Fruit fly (Drosophila melanogaster): ENCODE measurements around the gene CSN1b.
A peak's percentile ranks its signal among the peaks of the same experiment; 100 is the strongest.

The CSN1b gene

DNA sequence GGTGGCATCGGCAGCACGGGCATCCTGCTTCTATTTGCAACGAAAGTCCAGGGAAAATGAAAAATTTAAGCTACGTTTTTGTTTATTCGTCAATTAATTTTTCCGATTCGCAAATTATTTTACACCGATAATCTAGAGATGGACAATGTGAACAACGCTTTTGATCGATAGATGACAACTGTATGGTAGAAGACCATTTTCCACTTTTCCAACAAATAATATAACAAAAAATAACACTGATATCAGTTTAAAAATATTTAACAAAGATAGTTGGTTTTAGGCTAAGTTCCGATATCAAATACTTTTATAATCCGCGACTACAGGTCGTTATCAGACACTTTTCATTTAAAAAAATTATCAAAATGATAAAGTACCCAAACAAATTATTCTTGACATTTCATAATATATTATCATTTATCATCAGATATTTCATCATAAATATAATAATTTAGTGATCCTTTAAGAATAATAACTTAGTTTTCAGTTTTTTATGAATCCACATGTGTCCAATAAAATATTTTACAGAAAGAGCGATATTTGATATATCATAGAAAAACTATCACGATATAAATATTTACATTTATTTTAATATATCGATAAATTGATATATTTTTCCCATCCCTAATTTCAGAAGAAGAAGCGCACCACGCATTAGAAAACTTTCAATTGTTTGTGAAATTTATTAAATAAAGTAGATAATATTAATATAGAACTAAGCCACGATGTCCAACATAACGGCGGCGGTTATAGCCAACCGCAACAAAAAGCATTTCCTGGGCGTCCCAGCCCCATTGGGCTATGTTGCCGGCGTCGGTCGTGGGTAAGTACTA, at the start of gene CSN1b, which contains the start of gene Prp6:
Gene CSN1b (minus strand): TSS at position 159 of the 830 bp plus-strand sequence.
Gene Prp6 (plus strand): TSS at position 601 of the 830 bp plus-strand sequence.
- no peak for TF ChIP-seq noc (tag; optimal IDR thresholded peaks at IDR 0.05)

DNA sequence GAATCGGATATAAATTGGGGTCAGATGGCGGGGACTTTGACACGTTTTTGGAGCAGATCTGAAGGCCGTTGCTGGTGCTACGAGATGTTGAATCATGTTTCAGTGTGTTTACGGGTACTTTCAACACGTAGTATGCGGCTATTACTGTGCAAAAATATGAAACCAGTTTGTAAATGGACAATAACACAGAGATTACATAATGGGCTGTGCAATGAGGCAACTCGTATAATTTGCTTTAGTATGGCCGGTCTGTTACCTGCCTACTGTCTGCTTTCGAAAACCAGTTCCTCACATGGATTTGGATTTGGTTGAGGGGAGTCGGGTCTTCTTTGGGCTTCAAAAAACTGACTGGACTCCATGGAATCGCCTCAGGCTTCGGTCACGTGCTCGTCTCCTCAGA, 47.7 kb upstream of the CSN1b start:
- no peak for TF ChIP-seq noc (tag; optimal IDR thresholded peaks at IDR 0.05)

DNA sequence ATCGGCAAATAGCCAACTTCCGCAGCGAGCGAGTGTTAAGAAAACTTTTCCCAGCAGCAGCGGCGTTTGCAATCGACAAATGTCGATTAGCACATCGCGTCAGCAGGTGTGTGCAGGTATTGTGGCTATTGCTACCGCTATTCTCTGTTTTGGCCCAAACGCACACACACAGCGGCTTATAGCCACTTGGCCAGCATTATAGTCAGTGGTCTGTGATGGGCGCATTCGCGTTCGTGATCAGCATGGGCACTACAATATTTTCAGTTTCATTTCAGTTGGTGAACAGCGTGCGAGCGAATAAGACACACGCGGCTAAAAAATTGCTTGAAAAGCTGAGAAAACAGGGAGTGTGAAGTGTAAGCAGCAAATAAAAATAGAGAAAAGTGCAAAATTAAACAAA, 45.6 kb upstream of the CSN1b start, which contains the start of gene CG6836:
Gene CG6836 (plus strand): TSS at position 271 of the 400 bp plus-strand sequence.
- TF ChIP-seq noc (tag; optimal IDR thresholded peaks at IDR 0.05), result no peak

DNA sequence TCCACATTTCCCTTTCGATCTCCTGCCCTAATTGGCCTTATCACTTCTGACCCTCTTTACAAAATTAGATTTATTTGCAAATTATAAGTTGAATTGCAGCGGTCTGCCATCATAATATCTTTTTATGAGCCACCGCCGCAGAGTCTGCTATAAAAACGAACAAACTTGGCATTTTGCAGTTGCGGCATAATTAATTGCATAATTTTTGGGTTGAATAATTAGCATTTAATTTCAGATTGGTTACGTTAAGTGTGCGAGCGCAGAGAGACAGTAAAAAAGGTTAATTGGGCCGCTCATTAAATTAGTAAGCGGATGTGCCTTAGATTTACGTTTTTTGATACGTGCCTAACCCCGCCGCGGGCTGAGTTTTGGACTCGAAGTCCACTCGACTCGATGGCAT, 44.4 kb upstream of the CSN1b start:
- no peak for TF ChIP-seq noc (tag; optimal IDR thresholded peaks at IDR 0.05)

DNA sequence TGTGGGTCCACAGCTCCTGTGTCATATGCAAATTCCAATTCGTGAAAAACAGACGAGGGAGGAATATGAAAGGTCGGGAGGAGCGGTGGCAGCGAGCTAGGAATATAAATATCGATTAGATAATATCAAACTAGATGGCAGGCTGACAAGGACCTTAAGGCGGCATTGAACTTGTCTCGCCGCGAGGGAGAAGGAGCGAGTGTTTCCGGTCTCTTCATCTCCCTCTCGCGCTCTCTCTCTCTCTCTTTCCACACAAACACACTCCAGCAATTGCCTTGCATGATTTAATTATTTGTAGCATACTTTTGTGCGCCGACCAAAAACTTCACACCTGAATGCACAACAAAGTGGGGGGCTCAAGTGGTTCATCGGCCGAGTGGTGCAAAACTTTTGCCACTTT, 42.2 kb upstream of the CSN1b start:
- TF ChIP-seq noc (tag; optimal IDR thresholded peaks at IDR 0.05), result no peak

DNA sequence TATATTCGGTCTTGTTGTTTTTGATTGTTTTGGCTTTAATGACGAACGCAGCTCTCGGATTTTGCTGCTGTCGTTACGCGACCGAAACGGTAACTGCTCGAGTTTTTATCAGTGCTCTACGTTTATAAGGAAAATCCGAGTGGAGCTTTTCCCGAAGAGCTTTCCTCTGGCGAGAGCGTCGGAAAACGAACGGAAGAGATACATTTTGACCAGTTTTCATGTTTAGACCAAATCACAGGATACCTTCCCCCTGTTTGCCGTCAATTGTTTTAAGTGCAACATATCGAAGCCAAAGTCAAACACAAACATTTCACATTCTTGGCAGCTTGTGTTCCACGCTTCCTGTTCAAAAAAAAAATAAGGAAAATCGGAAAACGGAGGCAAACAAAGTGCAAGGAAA, 41.2 kb upstream of the CSN1b start, which contains the start of gene CG32204:
Gene CG32204 (minus strand): TSS at position 101 of the 400 bp plus-strand sequence.
- no peak for TF ChIP-seq noc (tag; optimal IDR thresholded peaks at IDR 0.05)

DNA sequence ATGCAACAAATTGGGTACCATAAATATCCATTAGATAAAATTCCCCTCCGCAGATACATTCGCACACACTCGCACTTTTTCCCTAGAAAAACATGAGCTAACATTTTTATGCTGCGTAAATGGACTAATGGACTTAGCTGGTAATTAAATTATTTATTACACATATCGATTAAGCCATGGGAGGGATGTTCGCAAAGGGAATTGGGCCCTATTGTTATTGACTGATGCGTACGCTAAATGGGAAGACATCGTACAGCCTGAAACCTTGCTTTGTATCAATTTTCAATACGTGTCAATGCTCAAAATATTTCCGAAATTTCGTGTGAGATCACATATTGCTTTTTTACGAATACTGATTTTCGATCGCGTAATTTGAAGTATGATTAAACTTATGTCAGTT, 20.1 kb upstream of the CSN1b start, which contains the start of gene CG43049:
Gene CG43049 (plus strand): TSS at position 301 of the 400 bp plus-strand sequence.
- no peak for TF ChIP-seq noc (tag; optimal IDR thresholded peaks at IDR 0.05)

DNA sequence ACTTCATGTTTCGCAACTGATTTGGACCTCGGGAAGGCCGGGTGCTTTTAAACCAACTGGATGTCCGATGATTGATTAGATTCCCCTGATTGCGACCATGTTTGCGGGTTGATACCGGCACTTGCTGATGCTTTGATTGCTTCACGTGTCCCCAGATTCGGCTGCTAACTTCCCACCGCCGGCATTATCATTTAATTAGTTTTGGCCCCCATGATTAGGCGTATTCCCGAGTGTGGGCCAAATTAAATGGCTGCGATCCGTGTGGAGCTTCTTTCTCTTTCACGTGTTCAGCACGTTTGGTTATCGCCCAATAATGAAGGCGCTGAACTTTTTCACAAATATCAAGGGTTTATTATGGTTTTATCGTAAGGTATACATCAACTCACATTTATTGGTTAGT, 17.4 kb upstream of the CSN1b start, which contains the start of gene CG3819:
Gene CG3819 (minus strand): TSS at position 23 of the 400 bp plus-strand sequence.
- no peak for TF ChIP-seq noc (tag; optimal IDR thresholded peaks at IDR 0.05)

DNA sequence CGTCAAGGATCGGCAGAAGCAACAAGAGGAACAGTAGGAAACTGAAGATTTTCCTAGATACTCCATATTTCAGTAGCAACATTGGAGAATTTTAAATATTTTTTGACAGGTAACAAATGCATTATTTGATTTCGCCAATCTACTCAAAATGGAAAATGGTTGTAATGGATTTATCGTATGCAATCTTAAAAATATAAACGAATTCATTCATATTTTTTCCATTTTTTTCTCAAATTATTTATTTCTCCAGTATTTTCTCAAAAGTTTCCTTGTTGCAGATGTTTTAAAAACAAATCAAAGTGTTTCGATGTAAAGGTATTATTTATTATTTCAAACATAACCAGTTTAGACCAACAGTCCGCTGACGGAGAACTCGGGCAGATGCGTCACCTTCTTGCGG, 15.5 kb upstream of the CSN1b start, which contains the start of gene CG18223:
Gene CG18223 (minus strand): TSS at position 101 of the 400 bp plus-strand sequence.
- no peak for TF ChIP-seq noc (tag; optimal IDR thresholded peaks at IDR 0.05)

DNA sequence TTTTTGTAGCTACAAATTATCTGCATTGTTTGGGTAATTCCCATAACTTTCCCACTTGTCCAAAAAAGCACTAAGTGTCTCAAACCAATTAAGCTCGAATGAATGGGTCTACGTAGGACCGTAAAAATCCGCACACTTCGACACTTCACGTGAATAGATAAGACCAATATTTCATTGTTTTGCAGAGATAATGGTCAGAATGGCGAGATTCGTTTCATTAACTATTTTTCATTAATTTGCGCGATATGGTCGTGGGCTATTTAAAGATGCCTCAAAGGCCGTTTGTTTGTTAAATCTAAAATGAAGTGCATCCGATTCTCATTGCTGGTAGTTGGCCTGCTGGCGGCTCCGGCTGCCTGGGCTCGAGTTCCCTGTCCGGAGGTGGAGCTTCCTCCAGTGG, 12.6 kb upstream of the CSN1b start, which contains the start of gene CG6839:
Gene CG6839 (plus strand): TSS at position 301 of the 400 bp plus-strand sequence.
- no peak for TF ChIP-seq noc (tag; optimal IDR thresholded peaks at IDR 0.05)

DNA sequence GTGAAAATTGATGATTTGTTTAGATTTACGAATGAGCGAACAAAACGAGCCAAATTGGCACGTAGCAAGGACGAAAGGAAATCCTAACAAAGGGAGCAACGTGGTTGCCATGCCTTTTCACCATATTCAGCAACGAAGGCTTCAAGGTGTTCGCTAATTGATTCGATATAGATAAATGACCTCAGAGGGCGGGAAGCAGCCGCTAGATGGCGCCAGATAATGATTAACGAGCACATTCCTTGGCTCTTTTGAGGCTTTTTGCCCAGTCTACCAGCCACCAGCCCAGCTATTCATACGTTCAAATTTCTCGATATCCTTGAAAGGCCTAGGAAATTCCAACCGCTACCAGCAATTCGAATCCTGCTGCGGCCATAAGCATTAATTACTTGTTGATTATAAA, 11.7 kb upstream of the CSN1b start:
- no peak for TF ChIP-seq noc (tag; optimal IDR thresholded peaks at IDR 0.05)

DNA sequence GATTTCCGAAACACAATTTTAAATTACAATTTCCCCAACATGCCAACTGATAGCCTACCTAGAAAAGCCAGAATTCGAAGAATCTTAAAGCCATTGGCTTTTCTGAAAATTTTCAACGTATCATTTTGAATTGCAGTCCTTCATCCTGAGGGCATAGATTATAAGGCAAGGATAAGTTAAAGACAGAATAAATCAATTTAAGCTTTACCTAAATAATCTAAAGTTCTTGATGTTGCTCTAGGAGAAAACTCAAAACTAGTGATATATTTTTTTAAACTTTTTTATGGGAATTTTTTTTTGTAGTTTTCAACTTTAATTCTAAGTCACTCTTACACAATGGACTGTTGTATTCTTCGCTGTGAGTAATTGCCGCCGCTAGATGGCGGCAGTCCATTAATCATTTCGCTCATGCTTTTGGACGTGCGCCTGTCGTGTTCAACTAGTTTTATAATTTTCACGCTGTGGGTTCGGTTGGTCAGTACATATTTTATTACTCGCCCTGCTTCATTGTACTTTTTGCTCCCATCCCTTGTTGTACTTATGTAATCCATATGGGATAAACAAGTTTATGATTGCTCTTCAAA, 9.5 kb upstream of the CSN1b start, which contains the start of gene COX6AL2:
Gene COX6AL2 (minus strand): TSS at position 51 of the 584 bp plus-strand sequence.
- no peak for TF ChIP-seq noc (tag; optimal IDR thresholded peaks at IDR 0.05)

DNA sequence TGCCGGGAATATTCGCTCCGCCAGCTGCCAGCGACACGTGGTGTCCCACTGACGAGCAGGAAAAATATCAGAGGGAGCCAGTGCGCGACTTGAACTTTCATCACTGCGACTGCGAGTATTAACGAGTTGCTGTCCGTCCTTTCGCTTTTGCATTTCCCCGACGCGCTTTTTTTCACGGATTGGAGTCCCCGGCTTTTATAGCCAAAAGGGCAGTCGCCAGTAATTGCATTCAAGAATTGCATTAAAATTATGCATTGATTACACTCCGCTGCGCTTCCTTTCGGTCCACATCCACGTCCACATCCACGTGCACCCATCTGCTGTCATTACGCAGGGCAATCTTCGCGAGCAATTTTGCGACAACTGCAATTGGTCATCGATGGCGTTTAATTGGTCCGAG, 6.4 kb upstream of the CSN1b start, which contains the start of gene Ir75d:
Gene Ir75d (minus strand): TSS at position 101 of the 400 bp plus-strand sequence.
- no peak for TF ChIP-seq noc (tag; optimal IDR thresholded peaks at IDR 0.05)

DNA sequence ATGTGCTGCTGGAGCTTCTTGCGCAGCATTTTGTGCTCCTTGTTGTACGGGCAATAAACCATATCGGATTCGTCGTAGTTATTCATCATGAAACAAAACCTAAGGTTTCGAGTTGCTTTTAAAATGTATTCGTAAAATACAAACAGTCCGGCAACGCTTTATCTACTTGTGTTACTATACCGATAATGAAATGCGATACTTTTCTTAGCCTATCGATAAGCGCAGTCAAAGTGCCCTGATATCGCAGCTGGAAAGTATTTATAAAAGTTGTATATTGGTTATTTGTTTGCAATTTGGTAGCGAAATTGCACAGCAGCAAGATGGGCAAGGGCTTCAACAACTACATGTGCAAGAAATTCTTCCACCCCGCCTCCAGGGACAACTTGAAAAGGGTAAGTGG, 3.3 kb downstream of the CSN1b start, which contains the start of the genes arx and CG6843:
Gene arx (minus strand): TSS at position 144 of the 400 bp plus-strand sequence.
Gene CG6843 (plus strand): TSS at position 184 of the 400 bp plus-strand sequence.
- TF ChIP-seq noc (tag; optimal IDR thresholded peaks at IDR 0.05), result no peak

DNA sequence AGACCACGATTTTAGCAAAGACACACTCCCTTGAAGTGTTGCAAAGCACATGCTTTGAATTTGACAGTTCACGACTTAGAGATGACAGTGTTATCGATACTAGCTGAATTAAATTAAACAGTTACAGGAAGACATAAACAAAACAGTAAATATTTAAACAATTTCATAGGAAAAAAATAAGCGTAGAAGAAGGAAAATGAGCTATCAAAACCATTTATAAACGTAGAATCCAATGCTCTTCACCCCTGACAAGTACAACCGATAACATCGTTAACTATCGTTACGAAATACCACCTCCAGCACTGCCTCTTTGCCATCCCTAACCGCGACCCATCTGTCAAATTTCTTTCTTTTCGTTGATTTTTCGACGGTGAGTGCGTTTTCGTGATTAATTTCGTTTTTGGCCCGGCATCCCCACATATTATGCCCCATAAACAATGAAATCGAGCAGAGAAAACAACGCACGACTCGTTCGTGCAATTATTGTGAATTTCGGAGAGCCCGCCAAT, 5.9 kb downstream of the CSN1b start, which contains the start of gene RpL26:
Gene RpL26 (plus strand): TSS at position 106 of the 509 bp plus-strand sequence.
- peak; percentile 68 for TF ChIP-seq noc (tag; optimal IDR thresholded peaks at IDR 0.05)

DNA sequence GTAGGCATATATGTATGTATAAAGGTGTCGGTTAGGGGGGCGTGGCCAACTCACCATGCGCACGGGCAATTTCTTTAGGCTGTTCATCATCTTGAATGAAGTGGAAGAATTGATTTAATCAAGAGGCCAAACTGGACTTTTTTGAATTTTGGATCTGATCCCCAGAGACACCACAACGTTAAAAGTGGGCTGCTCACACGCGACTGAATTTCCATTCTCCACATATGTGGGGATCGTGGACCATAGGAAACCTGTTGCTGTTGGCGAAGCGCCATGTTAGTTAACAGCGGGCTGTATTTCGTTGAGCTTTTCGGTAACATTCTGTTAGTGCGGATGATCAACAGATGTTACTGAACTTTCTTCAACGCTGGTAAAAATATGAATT, 6.7 kb downstream of the CSN1b start, which contains the start of gene CG3902:
Gene CG3902 (minus strand): TSS at position 208 of the 385 bp plus-strand sequence.
- peak; percentile 51 for TF ChIP-seq noc (tag; optimal IDR thresholded peaks at IDR 0.05)

Measured in whole organism, larva.